Worm (Caenorhabditis elegans) whole organism, late embryonic: ENCODE results near the gene npp-15.

Experiments
- C08G9.2 ChIP-seq: sonication (generic microtip); optimal IDR thresholded peaks from 2 replicates; lab custom pipeline; 2016; ENCODE audit warnings: mild to moderate bottlenecking, missing genetic modification characterization, moderate library complexity, missing compliant biosample characterization
- C38D4.7 ChIP-seq: fragments of 200-800 bp; sonication (Bioruptor generic); optimal IDR thresholded peaks from 2 replicates; lab custom pipeline; 2018; ENCODE audit warnings: mild to moderate bottlenecking, missing genetic modification characterization, moderate library complexity, missing compliant biosample characterization
- F13H6.1 ChIP-seq: sonication (generic microtip); optimal IDR thresholded peaks from 2 replicates; lab custom pipeline; 2016; ENCODE audit warnings: missing genetic modification characterization, missing compliant biosample characterization
- K02D7.2 ChIP-seq: sonication (generic microtip); optimal IDR thresholded peaks from 2 replicates; lab custom pipeline; 2017; ENCODE audit warnings: mild to moderate bottlenecking, missing genetic modification characterization, missing compliant biosample characterization
- K09A11.1 ChIP-seq: sonication (generic microtip); optimal IDR thresholded peaks from 2 replicates; lab custom pipeline; 2017; ENCODE audit warnings: antibody characterized with exemption, mild to moderate bottlenecking, missing genetic modification characterization, missing compliant biosample characterization; ENCODE audit not compliant: insufficient read depth
- Y22D7AL.16 ChIP-seq: sonication (generic microtip); optimal IDR thresholded peaks from 2 replicates; lab custom pipeline; 2016; ENCODE audit warnings: missing genetic modification characterization, missing compliant biosample characterization
- ahr-1 ChIP-seq: sonication (generic microtip); optimal IDR thresholded peaks from 2 replicates; lab custom pipeline; 2016; ENCODE audit warnings: missing genetic modification characterization, missing compliant biosample characterization
- ama-1 ChIP-seq: fragments of 150-350 bp; optimal IDR thresholded peaks from 2 replicates; lab custom pipeline; 2014
- ceh-18 ChIP-seq: sonication (generic microtip); optimal IDR thresholded peaks from 2 replicates; lab custom pipeline; 2016; ENCODE audit warnings: missing genetic modification characterization, missing compliant biosample characterization
- ceh-19 ChIP-seq: fragments of 200-800 bp; sonication (Bioruptor generic); optimal IDR thresholded peaks from 2 replicates; lab custom pipeline; 2018; ENCODE audit warnings: mild to moderate bottlenecking, missing genetic modification characterization, missing compliant biosample characterization
- ceh-2 ChIP-seq: sonication (generic microtip); optimal IDR thresholded peaks from 2 replicates; lab custom pipeline; 2016; ENCODE audit warnings: missing genotype, missing genetic modification characterization, missing compliant biosample characterization
- ceh-22 ChIP-seq: sonication (generic microtip); optimal IDR thresholded peaks from 2 replicates; lab custom pipeline; 2017; ENCODE audit warnings: missing biosample characterization, missing genetic modification characterization
- ceh-24 ChIP-seq: sonication (generic microtip); optimal IDR thresholded peaks from 2 replicates; lab custom pipeline; 2016; ENCODE audit warnings: mild to moderate bottlenecking, missing genetic modification characterization, missing compliant biosample characterization
- ceh-34 ChIP-seq: sonication (generic microtip); optimal IDR thresholded peaks from 2 replicates; lab custom pipeline; 2016; ENCODE audit warnings: mild to moderate bottlenecking, missing genetic modification characterization, missing compliant biosample characterization
- ceh-48 ChIP-seq: sonication (generic microtip); optimal IDR thresholded peaks from 2 replicates; lab custom pipeline; 2016; ENCODE audit warnings: missing genetic modification characterization, inconsistent platforms, missing compliant biosample characterization
- che-1 ChIP-seq: sonication (generic microtip); optimal IDR thresholded peaks from 2 replicates; lab custom pipeline; 2016; ENCODE audit warnings: mild to moderate bottlenecking, missing genetic modification characterization, missing compliant biosample characterization
- dmd-4 ChIP-seq: sonication (generic microtip); optimal IDR thresholded peaks from 2 replicates; lab custom pipeline; 2016; ENCODE audit warnings: borderline replicate concordance, missing genetic modification characterization, missing compliant biosample characterization
- dve-1 ChIP-seq: sonication (generic microtip); optimal IDR thresholded peaks from 2 replicates; lab custom pipeline; 2017; ENCODE audit warnings: antibody characterized with exemption, mild to moderate bottlenecking, missing genetic modification characterization, missing compliant biosample characterization
- elt-4 ChIP-seq: sonication (generic microtip); optimal IDR thresholded peaks from 2 replicates; lab custom pipeline; 2016; ENCODE audit warnings: missing genetic modification characterization, missing compliant biosample characterization
- ets-4 ChIP-seq: sonication (generic microtip); optimal IDR thresholded peaks from 2 replicates; lab custom pipeline; 2016; ENCODE audit warnings: missing genetic modification characterization, missing compliant biosample characterization
- eyg-1 ChIP-seq: sonication (generic microtip); optimal IDR thresholded peaks from 2 replicates; lab custom pipeline; 2016; ENCODE audit warnings: missing genotype, missing genetic modification characterization, missing compliant biosample characterization
- fax-1 ChIP-seq: sonication (generic microtip); optimal IDR thresholded peaks from 2 replicates; lab custom pipeline; 2016; ENCODE audit warnings: missing genotype, missing genetic modification characterization, missing compliant biosample characterization
- fkh-10 ChIP-seq: fragments of 150-350 bp; optimal IDR thresholded peaks from 2 replicates; lab custom pipeline; 2014; ENCODE audit warnings: missing biosample characterization, missing genetic modification reagents, missing genetic modification characterization
- fkh-6 ChIP-seq: sonication (generic microtip); optimal IDR thresholded peaks from 2 replicates; lab custom pipeline; 2016; ENCODE audit warnings: missing genetic modification characterization, missing compliant biosample characterization
- hlh-15 ChIP-seq: sonication (generic microtip); optimal IDR thresholded peaks from 2 replicates; lab custom pipeline; 2016; ENCODE audit warnings: missing genetic modification characterization, missing compliant biosample characterization
- hlh-30 ChIP-seq: sonication (generic microtip); optimal IDR thresholded peaks from 2 replicates; lab custom pipeline; 2017; ENCODE audit warnings: antibody characterized with exemption, missing genetic modification characterization, missing compliant biosample characterization; ENCODE audit not compliant: insufficient read depth
- hlh-6 ChIP-seq: sonication (generic microtip); optimal IDR thresholded peaks from 2 replicates; lab custom pipeline; 2016; ENCODE audit warnings: missing genotype, missing genetic modification characterization, missing compliant biosample characterization
- lim-6 ChIP-seq: sonication (generic microtip); optimal IDR thresholded peaks from 2 replicates; lab custom pipeline; 2016; ENCODE audit warnings: missing genetic modification characterization, missing compliant biosample characterization
- lin-11 ChIP-seq: fragments of 200-800 bp; sonication (Bioruptor generic); optimal IDR thresholded peaks from 2 replicates; lab custom pipeline; 2018; ENCODE audit warnings: mild to moderate bottlenecking, missing genetic modification characterization, missing compliant biosample characterization
- mec-3 ChIP-seq: sonication (generic microtip); optimal IDR thresholded peaks from 2 replicates; lab custom pipeline; 2016; ENCODE audit warnings: borderline replicate concordance, missing genetic modification characterization, missing compliant biosample characterization
- nfya-1 ChIP-seq: sonication (generic microtip); optimal IDR thresholded peaks from 2 replicates; lab custom pipeline; 2017; ENCODE audit warnings: missing genetic modification characterization, mild to moderate bottlenecking, missing compliant biosample characterization, antibody characterized with exemption, moderate library complexity
- nhr-232 ChIP-seq: sonication (generic microtip); optimal IDR thresholded peaks from 2 replicates; lab custom pipeline; 2016; ENCODE audit warnings: missing genetic modification characterization, missing compliant biosample characterization
- npax-4 ChIP-seq: sonication (generic microtip); optimal IDR thresholded peaks from 2 replicates; lab custom pipeline; 2016; ENCODE audit warnings: missing genetic modification characterization, missing compliant biosample characterization
- odd-2 ChIP-seq: sonication (generic microtip); optimal IDR thresholded peaks from 2 replicates; lab custom pipeline; 2017; ENCODE audit warnings: antibody characterized with exemption, mild to moderate bottlenecking, missing genetic modification characterization, missing compliant biosample characterization
- pag-3 ChIP-seq: sonication (generic microtip); optimal IDR thresholded peaks from 2 replicates; lab custom pipeline; 2016; ENCODE audit warnings: missing compliant biosample characterization, missing genetic modification characterization, borderline replicate concordance
- pax-1 ChIP-seq: fragments of 150-350 bp; optimal IDR thresholded peaks from 2 replicates; lab custom pipeline; 2014; ENCODE audit warnings: missing biosample characterization, missing genetic modification characterization
- pha-2 ChIP-seq: sonication (generic microtip); optimal IDR thresholded peaks from 2 replicates; lab custom pipeline; 2017; ENCODE audit warnings: mild to moderate bottlenecking, missing genetic modification characterization, missing compliant biosample characterization
- pha-4 ChIP-seq: fragments of 150-350 bp; optimal IDR thresholded peaks from 2 replicates; lab custom pipeline; 2018; ENCODE audit warnings: missing biosample characterization, missing genetic modification reagents, missing genetic modification characterization
- pqm-1 ChIP-seq: sonication (generic microtip); optimal IDR thresholded peaks from 2 replicates; lab custom pipeline; 2016; ENCODE audit warnings: missing genetic modification characterization, missing compliant biosample characterization
- pros-1 ChIP-seq: fragments of 150-350 bp; optimal IDR thresholded peaks from 2 replicates; lab custom pipeline; 2014; ENCODE audit warnings: missing biosample characterization, missing genetic modification reagents, missing genetic modification characterization
- sdc-2 ChIP-seq: sonication (generic microtip); optimal IDR thresholded peaks from 2 replicates; lab custom pipeline; 2016; ENCODE audit warnings: missing genotype, missing genetic modification characterization, missing compliant biosample characterization
- syd-9 ChIP-seq: sonication (generic microtip); optimal IDR thresholded peaks from 2 replicates; lab custom pipeline; 2016; ENCODE audit warnings: mild to moderate bottlenecking, missing genetic modification characterization, moderate library complexity, missing compliant biosample characterization
- tbx-2 ChIP-seq: sonication (generic microtip); optimal IDR thresholded peaks from 2 replicates; lab custom pipeline; 2016; ENCODE audit warnings: missing genetic modification characterization, missing compliant biosample characterization
- tbx-7 ChIP-seq: sonication (generic microtip); optimal IDR thresholded peaks from 2 replicates; lab custom pipeline; 2016; ENCODE audit warnings: missing genotype, missing genetic modification characterization, missing compliant biosample characterization
- ttx-3 ChIP-seq: sonication (generic microtip); optimal IDR thresholded peaks from 2 replicates; lab custom pipeline; 2016; ENCODE audit warnings: missing genetic modification reagents, missing genetic modification characterization, missing compliant biosample characterization
- unc-3 ChIP-seq, 2 experiments: fragments of 200-800 bp in 1 of 2; sonication (Bioruptor generic) in 1 of 2; sonication (generic microtip) in 1 of 2; conservative IDR thresholded peaks in 1 of 2; optimal IDR thresholded peaks in 1 of 2; 2 replicates each; pipeline versions ENCODE4 v1.3.6 to Lab custom; 2016 to 2022; ENCODE audit warnings: missing compliant biosample characterization in 2 of 2, missing genetic modification characterization in 2 of 2, missing genetic modification reagents in 1 of 2
- unc-42 ChIP-seq: sonication (generic microtip); optimal IDR thresholded peaks from 2 replicates; lab custom pipeline; 2016; ENCODE audit warnings: missing genotype, missing genetic modification characterization, missing compliant biosample characterization
- unc-86 ChIP-seq: sonication (generic microtip); optimal IDR thresholded peaks from 2 replicates; lab custom pipeline; 2016; ENCODE audit warnings: missing genetic modification characterization, missing compliant biosample characterization
- zip-5 ChIP-seq: sonication (generic microtip); optimal IDR thresholded peaks from 2 replicates; lab custom pipeline; 2016; ENCODE audit warnings: missing genetic modification characterization, missing compliant biosample characterization

npp-15 gene

ce11 chrIII:7972687-7973086, 43.8 kb downstream of the npp-15 start:
- TF ChIP-seq pros-1 (tag; lab: Kevin White, UChicago) (no peak), nhr-232 (tag; lab: Kevin White, UChicago) (no peak), che-1 (tag; lab: Kevin White, UChicago) (no peak), ama-1 (no peak), tbx-7 (no peak), tbx-2 (tag; lab: Kevin White, UChicago) (no peak), ets-4 (tag; lab: Kevin White, UChicago) (no peak), elt-4 (tag; lab: Kevin White, UChicago) (no peak)

ce11 chrIII:7973201-7973767, 44.4 kb downstream of the npp-15 start, which contains the start of the genes eef-1B.1 and aco-2:
TSS of gene eef-1B.1 (minus strand) at chrIII:7973386.
TSS of gene aco-2 (plus strand) at chrIII:7973717.
- TF ChIP-seq Y22D7AL.16 (tag; lab: Kevin White, UChicago), result no peak
- TF ChIP-seq C08G9.2 (tag; lab: Kevin White, UChicago), result no peak
- no peak for TF ChIP-seq pros-1 (tag; lab: Kevin White, UChicago)
- no peak for TF ChIP-seq lim-6 (tag; lab: Kevin White, UChicago)
- peak; percentile 61 for TF ChIP-seq nfya-1 (tag; lab: Kevin White, UChicago)
- TF ChIP-seq ceh-2, result no peak
- no peak for TF ChIP-seq zip-5
- no peak for TF ChIP-seq odd-2 (tag; lab: Kevin White, UChicago)
- TF ChIP-seq hlh-30 (tag; lab: Kevin White, UChicago), result peak; percentile 37
- no peak for TF ChIP-seq ceh-34 (tag; lab: Kevin White, UChicago)
- TF ChIP-seq ahr-1 (tag; lab: Kevin White, UChicago), result no peak
- TF ChIP-seq F13H6.1 (tag; lab: Kevin White, UChicago), result no peak
- no peak for TF ChIP-seq hlh-6 (tag; lab: Kevin White, UChicago)
- no peak for TF ChIP-seq lin-11 (tag; lab: Kevin White, UChicago)
- no peak for TF ChIP-seq K09A11.1 (tag; lab: Kevin White, UChicago)
- no peak for TF ChIP-seq npax-4 (tag; lab: Kevin White, UChicago)
- TF ChIP-seq ttx-3 (tag; lab: Kevin White, UChicago), result no peak
- TF ChIP-seq pha-2 (tag; lab: Kevin White, UChicago), result no peak
- TF ChIP-seq eyg-1 (tag; lab: Kevin White, UChicago), result no peak
- TF ChIP-seq dve-1 (tag; lab: Kevin White, UChicago), result peak; percentile 11
- no peak for TF ChIP-seq fkh-10 (GFP tag; lab: Kevin White, UChicago)
- no peak for TF ChIP-seq elt-4 (tag; lab: Kevin White, UChicago)
- no peak for TF ChIP-seq pax-1 (tag; lab: Kevin White, UChicago)
- no peak for TF ChIP-seq fkh-6
- no peak for TF ChIP-seq dmd-4 (tag; lab: Kevin White, UChicago)
- TF ChIP-seq ceh-48 (tag; lab: Kevin White, UChicago), result no peak
- TF ChIP-seq ets-4 (tag; lab: Kevin White, UChicago), result no peak
- TF ChIP-seq ama-1, result no peak
- TF ChIP-seq ceh-24 (tag; lab: Kevin White, UChicago), result no peak
- TF ChIP-seq ceh-18, result peak; percentile 25
- no peak for TF ChIP-seq nhr-232 (tag; lab: Kevin White, UChicago)
- TF ChIP-seq tbx-7, result no peak
- TF ChIP-seq ceh-19, result no peak
- TF ChIP-seq C38D4.7 (GFP tag; lab: Kevin White, UChicago), result no peak
- no peak for TF ChIP-seq syd-9 (tag; lab: Kevin White, UChicago)
- TF ChIP-seq pag-3, result no peak
- TF ChIP-seq unc-86, result peak; percentile 6
- TF ChIP-seq pqm-1 (tag; lab: Kevin White, UChicago), result no peak
- TF ChIP-seq sdc-2 (tag; lab: Kevin White, UChicago), result no peak
- no peak for TF ChIP-seq ceh-22 (tag; lab: Kevin White, UChicago)
- TF ChIP-seq tbx-2 (tag; lab: Kevin White, UChicago), result peak; percentile 41
- no peak for TF ChIP-seq che-1 (tag; lab: Kevin White, UChicago)
- peak; percentile 62 for TF ChIP-seq unc-42 (tag; lab: Kevin White, UChicago)
- no peak for TF ChIP-seq hlh-15 (tag; lab: Kevin White, UChicago)
- TF ChIP-seq K02D7.2 (tag; lab: Kevin White, UChicago), result no peak
- no peak for TF ChIP-seq fax-1 (tag; lab: Kevin White, UChicago)
- no peak for TF ChIP-seq mec-3 (tag; lab: Kevin White, UChicago)
- no peak for TF ChIP-seq unc-3 (GFP tag; conservative IDR thresholded peaks at IDR 0.05; lab: Robert Waterston, UW)
- TF ChIP-seq unc-3 (tag; optimal IDR thresholded peaks at IDR 0.05; lab: Kevin White, UChicago), result no peak
- TF ChIP-seq pha-4 (tag; lab: Kevin White, UChicago), result no peak
